Fruit fly (Drosophila melanogaster): Measurements from ENCODE around the gene CG6985.

The CG6985 gene

dm6 chr3R:22747423-22748090 lies 6.6 kb downstream of the CG6985 start, which contains the start of gene CG17141 (continued):
- TF ChIP-seq CG5180 (GFP tag; optimal IDR thresholded peaks at IDR 0.05) (no peak), CG10147 (GFP tag; optimal IDR thresholded peaks at IDR 0.05) (no peak), Side (GFP tag; optimal IDR thresholded peaks at IDR 0.05) (no peak), CG4282 (GFP tag; optimal IDR thresholded peaks at IDR 0.05) (no peak), bab2 (GFP tag; optimal IDR thresholded peaks at IDR 0.05) (no peak), CG18619 (GFP tag; optimal IDR thresholded peaks at IDR 0.05) (no peak), CG16863 (GFP tag; optimal IDR thresholded peaks at IDR 0.05) (no peak), lbe (GFP tag; optimal IDR thresholded peaks at IDR 0.05) (no peak), Mrtf (GFP tag; IDR thresholded peaks at IDR 0.05) (no peak), CG12219 (GFP tag; optimal IDR thresholded peaks at IDR 0.05) (no peak), peb (GFP tag; IDR thresholded peaks at IDR 0.05) (no peak), stc (GFP tag; IDR thresholded peaks at IDR 0.05) (no peak), Med (GFP tag) (peak; percentile 73), ems (GFP tag; optimal IDR thresholded peaks at IDR 0.05) (no peak), CG43689 (GFP tag; IDR thresholded peaks at IDR 0.05) (no peak), zfh2 (GFP tag; optimal IDR thresholded peaks at IDR 0.05) (no peak), E2f2 (GFP tag; IDR thresholded peaks at IDR 0.05) (peak; percentile 97), CG12659 (GFP tag; optimal IDR thresholded peaks at IDR 0.05) (no peak), fu2 (GFP tag; optimal IDR thresholded peaks at IDR 0.05) (no peak), trem (tag; optimal IDR thresholded peaks at IDR 0.05) (peak; percentile 36), crp (GFP tag; optimal IDR thresholded peaks at IDR 0.05) (peak; percentile 71 to 96), CG12299 (tag; optimal IDR thresholded peaks at IDR 0.05) (no peak), hbn (GFP tag; IDR thresholded peaks at IDR 0.05; ENCODE audit: partially characterized antibody) (no peak), CG11696 (GFP tag; IDR thresholded peaks at IDR 0.05) (no peak), Mes4 (GFP tag; optimal IDR thresholded peaks at IDR 0.05) (no peak), gfzf (GFP tag; optimal IDR thresholded peaks at IDR 0.05) (peak; percentile 42), br (optimal IDR thresholded peaks at IDR 0.05) (no peak), Scr (GFP tag; IDR thresholded peaks at IDR 0.05; ENCODE audit: partially characterized antibody) (peak; percentile 31; the same call in 1 of the 2 replicates), CG11398 (GFP tag; optimal IDR thresholded peaks at IDR 0.05) (no peak), ci (GFP tag; IDR thresholded peaks at IDR 0.05) (peak; percentile 42; the same call in 1 of the 3 replicates), tap (tag; optimal IDR thresholded peaks at IDR 0.05) (no peak), NfI (GFP tag; optimal IDR thresholded peaks at IDR 0.05) (no peak), Adf1 (GFP tag; IDR thresholded peaks at IDR 0.05) (no peak), Sry-δ (GFP tag; optimal IDR thresholded peaks at IDR 0.05) (peak; percentile 23), lilli (GFP tag; optimal IDR thresholded peaks at IDR 0.05) (no peak), Asciz (GFP tag; optimal IDR thresholded peaks at IDR 0.05) (no peak), tin (GFP tag; optimal IDR thresholded peaks at IDR 0.05) (no peak), CG18011 (GFP tag; optimal IDR thresholded peaks at IDR 0.05) (no peak), chif (GFP tag; optimal IDR thresholded peaks at IDR 0.05) (no peak), pita (GFP tag; optimal IDR thresholded peaks at IDR 0.05) (no peak), dpn (GFP tag; optimal IDR thresholded peaks at IDR 0.05) (no peak), hb (GFP tag; IDR thresholded peaks at IDR 0.05; ENCODE audit: partially characterized antibody) (no peak; the same call in 2 of the 3 replicates), chinmo (GFP tag; IDR thresholded peaks at IDR 0.05; ENCODE audit: partially characterized antibody) (0 out of 4 replicates have a peak, but pooled peaks have one; percentile 20), Lhr (GFP tag; optimal IDR thresholded peaks at IDR 0.05) (no peak), vvl (GFP tag; IDR thresholded peaks at IDR 0.05) (peak; percentile 83), Hsf (GFP tag; optimal IDR thresholded peaks at IDR 0.05) (no peak), BEAF-32 (GFP tag; optimal IDR thresholded peaks at IDR 0.05) (peak; percentile 39), Chrac-16 (GFP tag; optimal IDR thresholded peaks at IDR 0.05) (no peak), Oaz (GFP tag; IDR thresholded peaks at IDR 0.05) (no peak), Fer2 (tag; optimal IDR thresholded peaks at IDR 0.05) (no peak)
